Worm (Caenorhabditis elegans) whole organism, mixed stage, embryonic: ENCODE measurements around the gene spp-1.

Source experiments
- M03D4.4 ChIP-seq: sonication (generic microtip); optimal IDR thresholded peaks from 2 replicates; lab custom pipeline; 2017; ENCODE audit warnings: mild to moderate bottlenecking, missing genetic modification characterization, missing compliant biosample characterization
- nhr-12 ChIP-seq: fragments of 150-350 bp; optimal IDR thresholded peaks from 2 replicates; lab custom pipeline; 2014; ENCODE audit warnings: missing biosample characterization, missing genetic modification characterization
- nhr-28 ChIP-seq: fragments of 150-350 bp; optimal IDR thresholded peaks from 2 replicates; lab custom pipeline; 2014; ENCODE audit warnings: missing biosample characterization, missing genetic modification characterization

DNA sequence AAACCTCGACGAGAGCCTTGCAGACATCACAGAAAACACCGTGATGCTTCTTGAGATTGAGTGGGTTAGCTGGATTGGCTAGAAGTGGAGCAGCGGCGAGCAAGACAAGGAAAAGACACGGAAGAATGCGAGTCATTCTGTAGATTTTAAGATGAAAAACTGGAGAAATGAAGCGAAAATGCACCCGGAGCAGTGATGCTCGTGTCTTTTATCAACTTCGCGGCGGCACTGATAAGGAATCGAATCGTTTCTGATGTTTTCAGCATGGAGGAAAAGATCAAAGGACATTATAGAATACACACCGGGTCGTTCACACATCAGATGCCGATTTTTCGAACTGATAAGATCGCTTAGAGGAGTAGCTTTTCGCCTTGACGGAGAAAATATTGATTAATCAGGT, at the start of gene spp-1:
- TF ChIP-seq nhr-12 (no peak), nhr-28 (tag; lab: Kevin White, UChicago) (no peak), M03D4.4 (tag; lab: Kevin White, UChicago) (no peak)
